Worm (Caenorhabditis elegans) whole organism, L2 larva: Measurements from ENCODE around the gene M04B2.6.

Experiments
- ZK546.5 ChIP-seq: sonication (generic microtip); optimal IDR thresholded peaks from 2 replicates; lab custom pipeline; 2017; ENCODE audit warnings: missing biosample characterization, missing genetic modification characterization
- lin-13 ChIP-seq: fragments of 150-350 bp; optimal IDR thresholded peaks from 2 replicates; lab custom pipeline; 2014; ENCODE audit warnings: missing biosample characterization, missing genetic modification reagents, missing genetic modification characterization
- unc-62 ChIP-seq: fragments of 150-350 bp; optimal IDR thresholded peaks from 2 replicates; lab custom pipeline; 2014; ENCODE audit warnings: missing biosample characterization, missing genetic modification reagents, missing genetic modification characterization

DNA sequence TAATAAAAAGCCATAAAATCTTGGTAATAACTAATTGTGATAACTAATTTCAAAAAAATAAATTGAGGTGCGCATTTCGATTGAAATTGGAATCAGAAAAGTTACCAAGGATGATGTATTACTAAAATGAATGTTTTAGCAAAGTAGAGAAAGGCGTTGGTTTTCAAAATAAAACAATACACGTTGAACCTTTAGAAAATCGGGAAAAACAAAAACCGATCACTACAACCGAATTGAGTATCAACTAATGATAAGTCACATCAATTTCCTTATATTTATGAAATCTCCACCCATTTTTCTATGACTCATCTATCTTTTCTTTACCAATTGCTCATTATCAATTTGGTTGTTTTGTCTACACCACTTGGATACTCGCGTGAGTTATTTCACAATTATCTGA is 10.1 kb downstream of the M04B2.6 start, which contains the start of gene H21P03.10:
- TF ChIP-seq unc-62 (no peak), lin-13 (GFP tag; lab: Kevin White, UChicago) (no peak), ZK546.5 (tag; lab: Kevin White, UChicago) (no peak)
